Fruit fly (Drosophila melanogaster) whole organism, adult: ENCODE results near the gene Vps16B.

Experiments used
- CG12768 ChIP-seq: fragments of 200-800 bp; sonication (Bioruptor generic); optimal IDR thresholded peaks from 2 replicates; lab custom pipeline; 2017; ENCODE audit warnings: missing biosample characterization, missing genetic modification characterization, mild to moderate bottlenecking, moderate library complexity, missing genetic modification reagents
- CG14711 ChIP-seq: fragments of 200-800 bp; sonication (Bioruptor generic); optimal IDR thresholded peaks from 2 replicates; lab custom pipeline; 2018; ENCODE audit warnings: missing biosample characterization, mild to moderate bottlenecking, missing genetic modification characterization, moderate library complexity
- CG1620 ChIP-seq: fragments of 200-800 bp; sonication (Bioruptor generic); optimal IDR thresholded peaks from 2 replicates; lab custom pipeline; 2016; ENCODE audit warnings: missing biosample characterization, missing genetic modification characterization
- CG33017 ChIP-seq: fragments of 200-800 bp; sonication (Bioruptor generic); optimal IDR thresholded peaks from 2 replicates; lab custom pipeline; 2018; ENCODE audit warnings: missing biosample characterization, mild to moderate bottlenecking, missing genetic modification characterization, moderate library complexity
- CG5204 ChIP-seq: fragments of 200-800 bp; sonication (Bioruptor generic); optimal IDR thresholded peaks from 2 replicates; lab custom pipeline; 2016; ENCODE audit warnings: missing biosample characterization, missing genetic modification characterization
- CG7045 ChIP-seq: fragments of 200-800 bp; sonication (Bioruptor generic); optimal IDR thresholded peaks from 2 replicates; lab custom pipeline; 2017; ENCODE audit warnings: missing biosample characterization, mild to moderate bottlenecking, missing genetic modification characterization
- CG7101 ChIP-seq: fragments of 200-800 bp; sonication (Bioruptor generic); optimal IDR thresholded peaks from 2 replicates; lab custom pipeline; 2018; ENCODE audit warnings: missing biosample characterization, mild to moderate bottlenecking, missing genetic modification characterization, moderate library complexity
- Clk ChIP-seq: fragments of 200-800 bp; sonication (Bioruptor generic); optimal IDR thresholded peaks from 2 replicates; lab custom pipeline; 2017; ENCODE audit warnings: missing biosample characterization, missing genetic modification characterization
- Crg-1 ChIP-seq: fragments of 200-800 bp; sonication (Bioruptor generic); optimal IDR thresholded peaks from 2 replicates; lab custom pipeline; 2016; ENCODE audit warnings: missing biosample characterization, missing genetic modification characterization
- Hr96 ChIP-seq: fragments of 200-800 bp; sonication (Bioruptor generic); optimal IDR thresholded peaks from 2 replicates; lab custom pipeline; 2016; ENCODE audit warnings: missing biosample characterization, missing genetic modification characterization
- Mnt ChIP-seq: fragments of 200-800 bp; sonication (Bioruptor generic); optimal IDR thresholded peaks from 2 replicates; lab custom pipeline; 2016; ENCODE audit warnings: missing biosample characterization, mild to moderate bottlenecking, missing genetic modification characterization
- bab1 ChIP-seq: fragments of 200-800 bp; sonication (Bioruptor generic); optimal IDR thresholded peaks from 3 replicates; lab custom pipeline; 2019; ENCODE audit warnings: missing biosample characterization, mild to moderate bottlenecking, missing genetic modification characterization, moderate library complexity
- cic ChIP-seq: fragments of 200-800 bp; sonication (Bioruptor generic); optimal IDR thresholded peaks from 2 replicates; lab custom pipeline; 2017; ENCODE audit warnings: missing biosample characterization, mild to moderate bottlenecking, missing genetic modification characterization, moderate library complexity
- cnc ChIP-seq, 2 experiments: fragments of >200 bp; optimal IDR thresholded peaks; 2 replicates each; lab custom pipeline; 2017
- kay ChIP-seq: fragments of 200-800 bp; sonication (Bioruptor generic); peaks from one replicate; lab custom pipeline; 2016; ENCODE audit warnings: missing biosample characterization, missing genetic modification characterization, borderline replicate concordance
- pad ChIP-seq: fragments of 200-800 bp; sonication (Bioruptor generic); optimal IDR thresholded peaks from 3 replicates; lab custom pipeline; 2017; ENCODE audit warnings: missing biosample characterization, missing genetic modification characterization, mild to moderate bottlenecking, moderate library complexity, missing genetic modification reagents
- tj ChIP-seq: fragments of 200-800 bp; sonication (Bioruptor generic); optimal IDR thresholded peaks from 3 replicates; lab custom pipeline; 2017; ENCODE audit warnings: missing biosample characterization, mild to moderate bottlenecking, missing genetic modification characterization, moderate library complexity

The Vps16B gene

dm6 chr3R:29771645-29772089 is 44.6 kb downstream of the Vps16B start:
- TF ChIP-seq cic (GFP tag; lab: Kevin White, UChicago) (peak; percentile 86), CG33017 (tag; lab: Kevin White, UChicago) (peak; percentile 20), Mnt (GFP tag; lab: Kevin White, UChicago) (peak; percentile 87), pad (GFP tag; lab: Kevin White, UChicago) (no peak)

- TF ChIP-seq pad (GFP tag; lab: Kevin White, UChicago) (no peak), kay (no peak), CG14711 (no peak), bab1 (GFP tag; lab: Kevin White, UChicago) (no peak), Mnt (GFP tag; lab: Kevin White, UChicago) (no peak), Hr96 (GFP tag; lab: Kevin White, UChicago) (no peak)
These were observed 45.3 kb downstream of the Vps16B start for dm6 chr3R:29770930-29771329.

- TF ChIP-seq CG33017 (tag; lab: Kevin White, UChicago) (no peak), bab1 (GFP tag; lab: Kevin White, UChicago) (no peak), CG5204 (GFP tag; lab: Kevin White, UChicago) (no peak), CG1620 (GFP tag; lab: Kevin White, UChicago) (no peak), Crg-1 (GFP tag; lab: Kevin White, UChicago) (no peak), CG14711 (no peak), kay (no peak), tj (GFP tag; lab: Kevin White, UChicago) (no peak), cnc (optimal IDR thresholded peaks at IDR 0.05; lab: Kevin White, UChicago) (no peak), Hr96 (GFP tag; lab: Kevin White, UChicago) (no peak), pad (GFP tag; lab: Kevin White, UChicago) (no peak), CG7045 (GFP tag; lab: Kevin White, UChicago) (no peak), Clk (no peak)
These were observed 49.0 kb downstream of the Vps16B start for dm6 chr3R:29767236-29767635.

- TF ChIP-seq CG7101 (tag; lab: Kevin White, UChicago) (no peak), kay (peak; percentile 53), CG12768 (GFP tag; lab: Kevin White, UChicago) (peak; percentile 60), Hr96 (GFP tag; lab: Kevin White, UChicago) (peak; percentile 2)
These were observed 50.8 kb downstream of the Vps16B start, which contains the start of gene kay for dm6 chr3R:29765267-29766095. TSS of gene kay (plus strand) at chr3R:29765995.
